Worm (Caenorhabditis elegans) whole organism, L2 larva: ENCODE results near the gene clc-11.

Experiments used
- ZK546.5 ChIP-seq: sonication (generic microtip); optimal IDR thresholded peaks from 2 replicates; lab custom pipeline; 2017; ENCODE audit warnings: missing biosample characterization, missing genetic modification characterization
- ama-1 ChIP-seq: fragments of 150-350 bp; optimal IDR thresholded peaks from 2 replicates; lab custom pipeline; 2018; ENCODE audit warnings: inconsistent platforms
- ceh-82 ChIP-seq: fragments of 150-350 bp; optimal IDR thresholded peaks from 2 replicates; lab custom pipeline; 2014; ENCODE audit warnings: missing biosample characterization, missing genetic modification characterization
- egl-27 ChIP-seq: sonication (generic microtip); optimal IDR thresholded peaks from 3 replicates; lab custom pipeline; 2017; ENCODE audit warnings: missing biosample characterization, missing genetic modification reagents, missing genetic modification characterization
- lin-39 ChIP-seq: fragments of 150-350 bp; optimal IDR thresholded peaks from 2 replicates; lab custom pipeline; 2014; ENCODE audit warnings: missing biosample characterization, missing genetic modification reagents, missing genetic modification characterization
- nhr-6 ChIP-seq: fragments of 150-350 bp; optimal IDR thresholded peaks from 2 replicates; lab custom pipeline; 2014; ENCODE audit warnings: missing biosample characterization, missing genetic modification characterization
- unc-39 ChIP-seq: fragments of 150-350 bp; optimal IDR thresholded peaks from 2 replicates; lab custom pipeline; 2014; ENCODE audit warnings: missing biosample characterization, missing genetic modification characterization
- unc-62 ChIP-seq: fragments of 150-350 bp; optimal IDR thresholded peaks from 2 replicates; lab custom pipeline; 2014; ENCODE audit warnings: missing biosample characterization, missing genetic modification reagents, missing genetic modification characterization

DNA sequence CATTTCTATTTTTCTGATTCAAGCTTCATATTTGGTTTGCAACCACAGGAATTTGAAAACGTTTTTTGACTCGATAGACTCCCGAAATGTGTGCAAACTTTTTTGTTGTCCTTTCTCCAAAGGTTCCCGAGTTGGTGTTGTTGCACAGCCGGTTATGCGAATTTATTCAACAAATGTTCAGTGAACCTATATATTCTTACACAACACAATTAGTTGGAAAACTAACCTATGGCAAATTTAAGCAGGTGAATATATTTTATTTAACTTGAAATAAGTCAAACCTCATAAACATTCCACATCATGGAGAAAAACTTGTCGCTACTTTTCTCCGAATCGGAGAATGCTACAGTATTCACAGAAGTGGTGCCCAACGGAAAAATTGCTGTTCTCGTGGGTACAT lies 43.9 kb upstream of the clc-11 start, which contains the start of gene srz-14:
- no peak for TF ChIP-seq ama-1 (lab: Kevin White, UChicago)
- TF ChIP-seq unc-62 (GFP tag; lab: Kevin White, UChicago), result no peak
- TF ChIP-seq ZK546.5 (tag; lab: Kevin White, UChicago), result no peak
- TF ChIP-seq nhr-6, result no peak
- TF ChIP-seq ceh-82 (tag; lab: Kevin White, UChicago), result no peak
- no peak for TF ChIP-seq lin-39 (tag; lab: Kevin White, UChicago)
- TF ChIP-seq unc-39, result no peak
- TF ChIP-seq egl-27 (tag; lab: Kevin White, UChicago), result no peak
